Fruit fly (Drosophila melanogaster): ENCODE data around the gene CG8191.

CG8191 gene

DNA sequence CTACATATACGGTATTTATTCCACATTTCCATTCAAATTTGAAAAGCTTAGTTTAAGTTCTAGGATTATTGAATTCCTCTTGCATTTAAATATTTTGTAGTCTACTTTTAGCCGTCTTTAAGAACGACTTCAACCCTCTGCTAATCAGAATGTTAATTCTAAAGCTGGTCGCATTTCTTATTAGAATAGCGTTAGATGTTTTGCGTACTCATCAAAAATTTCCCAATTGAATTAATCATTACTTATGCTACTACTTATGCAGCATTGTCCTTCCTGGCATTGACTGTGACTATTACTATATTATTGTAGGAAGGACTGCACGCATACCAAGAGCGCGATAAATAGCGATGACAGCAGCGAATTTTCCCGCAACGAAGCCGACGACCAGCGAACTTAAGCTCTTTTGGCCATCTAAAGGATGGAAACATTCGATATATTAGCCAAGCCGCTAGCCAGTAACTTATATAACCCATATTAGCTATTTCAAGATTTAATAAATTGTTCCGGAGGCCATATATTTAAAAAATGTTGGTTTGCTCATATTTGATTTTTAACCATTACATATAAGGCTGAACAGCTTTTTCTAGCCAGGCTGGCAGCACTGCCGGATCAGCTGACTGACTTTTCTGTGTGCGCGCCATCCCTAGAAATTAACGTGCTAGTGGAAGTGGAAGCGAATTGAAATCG lies 35.0 kb upstream of the CG8191 start, which contains the start of gene CG8128 (continued):
- no peak for TF ChIP-seq CG10669 (GFP tag; optimal IDR thresholded peaks at IDR 0.05)
- peak; percentile 28 for TF ChIP-seq pdm3 (GFP tag; optimal IDR thresholded peaks at IDR 0.05)
- TF ChIP-seq CG3919 (GFP tag; optimal IDR thresholded peaks at IDR 0.05), result no peak
- TF ChIP-seq CG3032 (tag; optimal IDR thresholded peaks at IDR 0.05), result no peak
- TF ChIP-seq salr (GFP tag; optimal IDR thresholded peaks at IDR 0.05), result no peak
- no peak for TF ChIP-seq CG11902 (GFP tag; optimal IDR thresholded peaks at IDR 0.05)
- TF ChIP-seq Sox15 (GFP tag; optimal IDR thresholded peaks at IDR 0.05), result no peak
- TF ChIP-seq topi (GFP tag; optimal IDR thresholded peaks at IDR 0.05), result no peak
- TF ChIP-seq CG4318 (GFP tag; optimal IDR thresholded peaks at IDR 0.05), result no peak
- TF ChIP-seq Sox14 (GFP tag; optimal IDR thresholded peaks at IDR 0.05), result no peak
- no peak for TF ChIP-seq CG6808 (GFP tag; optimal IDR thresholded peaks at IDR 0.05)
- TF ChIP-seq Met (GFP tag; optimal IDR thresholded peaks at IDR 0.05), result peak; percentile 13

dm6 chrX:15697581-15698208 lies 34.3 kb upstream of the CG8191 start:
- TF ChIP-seq CG3032 (tag; optimal IDR thresholded peaks at IDR 0.05), result peak; percentile 86
- peak; percentile 72 for TF ChIP-seq Hr39 (GFP tag; optimal IDR thresholded peaks at IDR 0.05)
- peak; percentile 73 for TF ChIP-seq topi (GFP tag; optimal IDR thresholded peaks at IDR 0.05)
- peak; percentile 83 for TF ChIP-seq CG10669 (GFP tag; optimal IDR thresholded peaks at IDR 0.05)
- peak; percentile 71 for TF ChIP-seq CG9139 (GFP tag; optimal IDR thresholded peaks at IDR 0.05)
- peak; percentile 74 for TF ChIP-seq CG8119 (GFP tag; IDR thresholded peaks at IDR 0.05)
- peak; percentile 69 for TF ChIP-seq Sox102F (GFP tag; optimal IDR thresholded peaks at IDR 0.05)
- TF ChIP-seq OdsH (GFP tag; optimal IDR thresholded peaks at IDR 0.05), result peak; percentile 86
- TF ChIP-seq fkh (GFP tag; optimal IDR thresholded peaks at IDR 0.05), result peak; percentile 89
- TF ChIP-seq dac (GFP tag; optimal IDR thresholded peaks at IDR 0.05), result peak; percentile 76
- TF ChIP-seq eg (GFP tag; IDR thresholded peaks at IDR 0.05), result peak; percentile 93
- TF ChIP-seq fd85E (GFP tag; optimal IDR thresholded peaks at IDR 0.05), result no peak
- TF ChIP-seq acj6 (GFP tag; optimal IDR thresholded peaks at IDR 0.05), result peak; percentile 84
- peak; percentile 48 for TF ChIP-seq CG6854 (GFP tag; optimal IDR thresholded peaks at IDR 0.05)
- TF ChIP-seq CG15336 (GFP tag; IDR thresholded peaks at IDR 0.05), result peak; percentile 83
- TF ChIP-seq Blimp-1 (GFP tag; optimal IDR thresholded peaks at IDR 0.05), result peak; percentile 66
- peak; percentile 74 for TF ChIP-seq lz (GFP tag; optimal IDR thresholded peaks at IDR 0.05)
- peak; percentile 78 for TF ChIP-seq CG11902 (GFP tag; optimal IDR thresholded peaks at IDR 0.05)
- TF ChIP-seq CG8632 (GFP tag; optimal IDR thresholded peaks at IDR 0.05), result peak; percentile 79
- peak; percentile 82 for TF ChIP-seq esn (GFP tag; optimal IDR thresholded peaks at IDR 0.05)
- TF ChIP-seq Eip93F (GFP tag; optimal IDR thresholded peaks at IDR 0.05), result peak; percentile 71
- peak; percentile 76 for TF ChIP-seq CG1621 (tag; optimal IDR thresholded peaks at IDR 0.05)
- TF ChIP-seq CG11294 (GFP tag; IDR thresholded peaks at IDR 0.05), result peak; percentile 88
- peak; percentile 59 for TF ChIP-seq Ets21C (GFP tag; optimal IDR thresholded peaks at IDR 0.05)
- peak; percentile 78 for TF ChIP-seq CG34406 (GFP tag; optimal IDR thresholded peaks at IDR 0.05)
- peak; percentile 86 for TF ChIP-seq Lpt (GFP tag; optimal IDR thresholded peaks at IDR 0.05)
- peak; percentile 94 for TF ChIP-seq CG6163 (GFP tag; IDR thresholded peaks at IDR 0.05)
- TF ChIP-seq Met (GFP tag; optimal IDR thresholded peaks at IDR 0.05), result peak; percentile 82
- peak; percentile 61 for TF ChIP-seq CG31627 (GFP tag; optimal IDR thresholded peaks at IDR 0.05)
- TF ChIP-seq CG11762 (GFP tag; optimal IDR thresholded peaks at IDR 0.05; ENCODE audit: insufficient read depth), result peak; percentile 84
- peak; percentile 67 for TF ChIP-seq Hr4 (GFP tag; optimal IDR thresholded peaks at IDR 0.05)
- TF ChIP-seq spab (GFP tag; optimal IDR thresholded peaks at IDR 0.05), result peak; percentile 78
- peak; percentile 79 for TF ChIP-seq cyc (GFP tag; optimal IDR thresholded peaks at IDR 0.05)
- TF ChIP-seq pdm3 (GFP tag; optimal IDR thresholded peaks at IDR 0.05), result peak; percentile 79
- TF ChIP-seq CG10631 (GFP tag; optimal IDR thresholded peaks at IDR 0.05), result peak; percentile 90
- TF ChIP-seq CG4318 (GFP tag; optimal IDR thresholded peaks at IDR 0.05), result peak; percentile 79
- peak; percentile 87 for TF ChIP-seq dsx (GFP tag; optimal IDR thresholded peaks at IDR 0.05; ENCODE audit: poor library complexity, severe bottlenecking)
- peak; percentile 86 for TF ChIP-seq CG32006 (GFP tag; optimal IDR thresholded peaks at IDR 0.05)
- TF ChIP-seq achi (GFP tag; optimal IDR thresholded peaks at IDR 0.05), result peak; percentile 92
- TF ChIP-seq ss (GFP tag; optimal IDR thresholded peaks at IDR 0.05), result peak; percentile 82 to 84
- peak; percentile 73 for TF ChIP-seq Eip75B (GFP tag; optimal IDR thresholded peaks at IDR 0.05)

Data from whole organism, prepupa.